Fruit fly (Drosophila melanogaster): Measurements from ENCODE around the gene Pdp.

The Pdp gene

dm6 chrX:7737156-7737771 is 2.8 kb upstream of the Pdp start (continued):
- TF ChIP-seq chinmo (GFP tag; IDR thresholded peaks at IDR 0.05; ENCODE audit: partially characterized antibody), result no peak
- no peak for TF ChIP-seq Max (GFP tag; optimal IDR thresholded peaks at IDR 0.05)
- no peak for TF ChIP-seq CG12071 (GFP tag; optimal IDR thresholded peaks at IDR 0.05)
- no peak for TF ChIP-seq Hmr (GFP tag; optimal IDR thresholded peaks at IDR 0.05)
- TF ChIP-seq mirr (GFP tag; optimal IDR thresholded peaks at IDR 0.05), result no peak
- no peak for TF ChIP-seq gt (GFP tag; IDR thresholded peaks at IDR 0.05)
- 0 out of 3 replicates have a peak, but pooled peaks have one; percentile 17 for TF ChIP-seq knrl (GFP tag; IDR thresholded peaks at IDR 0.05; ENCODE audit: partially characterized antibody)
- TF ChIP-seq gfzf (GFP tag; optimal IDR thresholded peaks at IDR 0.05), result peak; percentile 94
- TF ChIP-seq CG9876 (GFP tag; optimal IDR thresholded peaks at IDR 0.05), result no peak
- no peak for TF ChIP-seq CG4820 (GFP tag; optimal IDR thresholded peaks at IDR 0.05)
- no peak for TF ChIP-seq NK7.1 (GFP tag; optimal IDR thresholded peaks at IDR 0.05)
- TF ChIP-seq fru (optimal IDR thresholded peaks at IDR 0.05), result no peak
- TF ChIP-seq CG7786 (GFP tag; optimal IDR thresholded peaks at IDR 0.05), result no peak
- no peak for TF ChIP-seq CG15479 (GFP tag; optimal IDR thresholded peaks at IDR 0.05)
- no peak for TF ChIP-seq bowl (GFP tag; IDR thresholded peaks at IDR 0.05)
- TF ChIP-seq Nf-YB (GFP tag; optimal IDR thresholded peaks at IDR 0.05), result no peak
- no peak for TF ChIP-seq CG14965 (GFP tag; optimal IDR thresholded peaks at IDR 0.05; ENCODE audit: borderline replicate concordance)
- no peak for TF ChIP-seq al (GFP tag; IDR thresholded peaks at IDR 0.05)
- TF ChIP-seq CG6654 (GFP tag; optimal IDR thresholded peaks at IDR 0.05), result no peak
- no peak for TF ChIP-seq NFAT (GFP tag; IDR thresholded peaks at IDR 0.05)
- TF ChIP-seq croc (GFP tag; conservative IDR thresholded peaks at IDR 0.05), result no peak
- no peak for TF ChIP-seq Camta (GFP tag; optimal IDR thresholded peaks at IDR 0.05)
- TF ChIP-seq Mad (GFP tag; optimal IDR thresholded peaks at IDR 0.05), result no peak
- TF ChIP-seq grau (tag; optimal IDR thresholded peaks at IDR 0.05), result peak; percentile 1
- peak; percentile 88 for TF ChIP-seq stwl (tag; optimal IDR thresholded peaks at IDR 0.05)
- TF ChIP-seq zfh1 (GFP tag; IDR thresholded peaks at IDR 0.05), result no peak
- no peak for TF ChIP-seq CG3407 (GFP tag; optimal IDR thresholded peaks at IDR 0.05)
- TF ChIP-seq PHDP (tag; optimal IDR thresholded peaks at IDR 0.05), result no peak
- TF ChIP-seq CG6854 (GFP tag; optimal IDR thresholded peaks at IDR 0.05), result no peak
- TF ChIP-seq sisA (GFP tag; IDR thresholded peaks at IDR 0.05), result no peak
- TF ChIP-seq CG6272 (GFP tag; IDR thresholded peaks at IDR 0.05), result no peak
- TF ChIP-seq CG10267 (tag; optimal IDR thresholded peaks at IDR 0.05), result peak; percentile 36
- no peak for TF ChIP-seq CG9215 (GFP tag; IDR thresholded peaks at IDR 0.05)
- no peak for TF ChIP-seq Hsf (GFP tag; optimal IDR thresholded peaks at IDR 0.05)
- TF ChIP-seq CG9932 (GFP tag; IDR thresholded peaks at IDR 0.05), result no peak
- TF ChIP-seq dm (GFP tag; optimal IDR thresholded peaks at IDR 0.05), result peak; percentile 63
- TF ChIP-seq sens (GFP tag), result no peak
- TF ChIP-seq CG12769 (tag; optimal IDR thresholded peaks at IDR 0.05), result no peak
- TF ChIP-seq Dad (GFP tag; optimal IDR thresholded peaks at IDR 0.05), result no peak
- no peak for TF ChIP-seq kah (GFP tag; optimal IDR thresholded peaks at IDR 0.05)
- no peak for TF ChIP-seq Hand (GFP tag; optimal IDR thresholded peaks at IDR 0.05)
- TF ChIP-seq otp (GFP tag; IDR thresholded peaks at IDR 0.05), result no peak
- no peak for TF ChIP-seq ato (GFP tag; IDR thresholded peaks at IDR 0.05; ENCODE audit: partially characterized antibody)
- peak; percentile 57 for TF ChIP-seq MBD-R2 (GFP tag; IDR thresholded peaks at IDR 0.05)
- no peak for TF ChIP-seq ERR (GFP tag; optimal IDR thresholded peaks at IDR 0.05)
- no peak for TF ChIP-seq CG15601 (tag; optimal IDR thresholded peaks at IDR 0.05)
- TF ChIP-seq nerfin-1 (tag; optimal IDR thresholded peaks at IDR 0.05), result peak; percentile 17
- no peak for TF ChIP-seq wdn (GFP tag; IDR thresholded peaks at IDR 0.05)
- peak; percentile 88 for TF ChIP-seq CG9797 (GFP tag; optimal IDR thresholded peaks at IDR 0.05)
- no peak for TF ChIP-seq CG18011 (GFP tag; optimal IDR thresholded peaks at IDR 0.05)
- TF ChIP-seq sens-2 (GFP tag; IDR thresholded peaks at IDR 0.05), result no peak
- TF ChIP-seq CG11247 (GFP tag; IDR thresholded peaks at IDR 0.05), result no peak
